Worm (Caenorhabditis elegans): ENCODE results near the gene T05C3.6.
"Not testable (repeated sequence)": the region's sequence is repeated elsewhere in the genome, so short reads cannot be mapped to it uniquely, and the experiment has no call there.

The T05C3.6 gene

ce11 chrV:5454955-5455354, 35.3 kb upstream of the T05C3.6 start:
- TF ChIP-seq ceh-36 (tag; optimal IDR thresholded peaks at IDR 0.05) = no peak

- TF ChIP-seq hmg-4 (GFP tag; optimal IDR thresholded peaks at IDR 0.05) (no peak), ceh-13 (GFP tag; optimal IDR thresholded peaks at IDR 0.05) (no peak), aly-1 (tag; optimal IDR thresholded peaks at IDR 0.05) (no peak), ets-7 (tag; optimal IDR thresholded peaks at IDR 0.05) (no peak), B0310.2 (tag; optimal IDR thresholded peaks at IDR 0.05) (no peak), ama-1 (optimal IDR thresholded peaks at IDR 0.05) (no peak), tbx-37 (GFP tag; conservative IDR thresholded peaks at IDR 0.05) (no peak), hmbx-1 (tag; optimal IDR thresholded peaks at IDR 0.05) (no peak), F13C5.2 (tag; optimal IDR thresholded peaks at IDR 0.05) (no peak), pes-1 (GFP tag; IDR thresholded peaks at IDR 0.05) (no peak), ceh-36 (tag; optimal IDR thresholded peaks at IDR 0.05) (no peak), hnd-1 (tag; optimal IDR thresholded peaks at IDR 0.05) (no peak)
Observed at ce11 chrV:5459806-5460205, 30.4 kb upstream of the T05C3.6 start, which contains the start of gene ZC317.2. TSS of gene ZC317.2 (plus strand) at chrV:5460106.

- TF ChIP-seq pes-1 (GFP tag; IDR thresholded peaks at IDR 0.05) (no peak), tra-4 (tag; optimal IDR thresholded peaks at IDR 0.05) (no peak), ceh-13 (GFP tag; optimal IDR thresholded peaks at IDR 0.05) (no peak), flt-1 (GFP tag; IDR thresholded peaks at IDR 0.05) (no peak)
Observed at ce11 chrV:5462894-5463293, 27.4 kb upstream of the T05C3.6 start, which contains the start of gene srg-67. TSS of gene srg-67 (minus strand) at chrV:5462994.

ce11 chrV:5465335-5465734, 24.9 kb upstream of the T05C3.6 start, which contains the start of gene srg-68:
TSS of gene srg-68 (minus strand) at chrV:5465435.
- TF ChIP-seq B0310.2 (tag; optimal IDR thresholded peaks at IDR 0.05) = no peak
- no peak for TF ChIP-seq pes-1 (GFP tag; IDR thresholded peaks at IDR 0.05)

- not testable (repeated sequence) for TF ChIP-seq hmg-4 (GFP tag; optimal IDR thresholded peaks at IDR 0.05); scrt-1 (GFP tag; IDR thresholded peaks at IDR 0.05); flt-1 (GFP tag; IDR thresholded peaks at IDR 0.05)
Observed at ce11 chrV:5468489-5468888, 21.8 kb upstream of the T05C3.6 start, which contains the start of gene ZC317.6. TSS of gene ZC317.6 (minus strand) at chrV:5468589.

ce11 chrV:5470930-5471329, 19.3 kb upstream of the T05C3.6 start, which contains the start of gene ZC317.7:
TSS of gene ZC317.7 (minus strand) at chrV:5471030.
- not testable (repeated sequence) for TF ChIP-seq ets-7 (tag; optimal IDR thresholded peaks at IDR 0.05); pes-1 (GFP tag; IDR thresholded peaks at IDR 0.05); ceh-36 (tag; optimal IDR thresholded peaks at IDR 0.05)

ce11 chrV:5477719-5478118, 12.5 kb upstream of the T05C3.6 start:
- TF ChIP-seq F13C5.2 (tag; optimal IDR thresholded peaks at IDR 0.05) = no peak
- no peak for TF ChIP-seq pes-1 (GFP tag; IDR thresholded peaks at IDR 0.05)
- TF ChIP-seq ama-1 (optimal IDR thresholded peaks at IDR 0.05) = no peak
- TF ChIP-seq ets-7 (tag; optimal IDR thresholded peaks at IDR 0.05) = no peak
- TF ChIP-seq ceh-36 (tag; optimal IDR thresholded peaks at IDR 0.05) = no peak
- no peak for TF ChIP-seq scrt-1 (GFP tag; IDR thresholded peaks at IDR 0.05)
- TF ChIP-seq tbx-37 (GFP tag; conservative IDR thresholded peaks at IDR 0.05) = no peak
- no peak for TF ChIP-seq hnd-1 (tag; optimal IDR thresholded peaks at IDR 0.05)
- no peak for TF ChIP-seq B0310.2 (tag; optimal IDR thresholded peaks at IDR 0.05)
- no peak for TF ChIP-seq hmbx-1 (tag; optimal IDR thresholded peaks at IDR 0.05)
- no peak for TF ChIP-seq ceh-13 (GFP tag; optimal IDR thresholded peaks at IDR 0.05)
- no peak for TF ChIP-seq aly-1 (tag; optimal IDR thresholded peaks at IDR 0.05)
- no peak for TF ChIP-seq sea-1 (GFP tag; conservative IDR thresholded peaks at IDR 0.05)
- no peak for TF ChIP-seq hmg-4 (GFP tag; optimal IDR thresholded peaks at IDR 0.05)
- no peak for TF ChIP-seq tbx-11 (GFP tag; IDR thresholded peaks at IDR 0.05)
- TF ChIP-seq flt-1 (GFP tag; IDR thresholded peaks at IDR 0.05) = no peak
- no peak for TF ChIP-seq tra-4 (tag; optimal IDR thresholded peaks at IDR 0.05)

- TF ChIP-seq ama-1 (optimal IDR thresholded peaks at IDR 0.05) (no peak), aly-1 (tag; optimal IDR thresholded peaks at IDR 0.05) (no peak), tbx-11 (GFP tag; IDR thresholded peaks at IDR 0.05) (no peak), tra-4 (tag; optimal IDR thresholded peaks at IDR 0.05) (no peak), ets-7 (tag; optimal IDR thresholded peaks at IDR 0.05) (no peak)
Observed at ce11 chrV:5482315-5482714, 7.9 kb upstream of the T05C3.6 start, which contains the start of gene srg-66. TSS of gene srg-66 (minus strand) at chrV:5482415.

ce11 chrV:5484866-5485265, 5.4 kb upstream of the T05C3.6 start, which contains the start of gene srg-65:
TSS of gene srg-65 (minus strand) at chrV:5484966.
- TF ChIP-seq sea-1 (GFP tag; conservative IDR thresholded peaks at IDR 0.05) (no peak), tbx-37 (GFP tag; conservative IDR thresholded peaks at IDR 0.05) (no peak), ets-7 (tag; optimal IDR thresholded peaks at IDR 0.05) (no peak), hnd-1 (tag; optimal IDR thresholded peaks at IDR 0.05) (no peak), scrt-1 (GFP tag; IDR thresholded peaks at IDR 0.05) (no peak), flt-1 (GFP tag; IDR thresholded peaks at IDR 0.05) (no peak), tbx-11 (GFP tag; IDR thresholded peaks at IDR 0.05) (no peak), B0310.2 (tag; optimal IDR thresholded peaks at IDR 0.05) (no peak), aly-1 (tag; optimal IDR thresholded peaks at IDR 0.05) (no peak), ceh-13 (GFP tag; optimal IDR thresholded peaks at IDR 0.05) (no peak)
